Worm (Caenorhabditis elegans) whole organism, young adult: ENCODE data around the gene fbxb-26.

Experiments used
- F23B12.7 ChIP-seq: sonication (generic microtip); optimal IDR thresholded peaks from 2 replicates; lab custom pipeline; 2017; ENCODE audit warnings: missing genetic modification characterization, mild to moderate bottlenecking, missing compliant biosample characterization, antibody characterized with exemption, moderate library complexity; ENCODE audit not compliant: insufficient read depth
- T07F8.4 ChIP-seq: sonication (generic microtip); optimal IDR thresholded peaks from 2 replicates; lab custom pipeline; 2016; ENCODE audit warnings: mild to moderate bottlenecking, missing genetic modification characterization, moderate library complexity, missing compliant biosample characterization
- Y79H2A.3 ChIP-seq: fragments of 200-800 bp; sonication (Bioruptor generic); conservative IDR thresholded peaks from 2 replicates; pipeline ENCODE4 v1.3.6; 2022; ENCODE audit warnings: missing genetic modification reagents, missing genetic modification characterization, missing compliant biosample characterization
- attf-5 ChIP-seq: fragments of 200-800 bp; sonication (Bioruptor generic); optimal IDR thresholded peaks from 2 replicates; lab custom pipeline; 2018; ENCODE audit warnings: mild to moderate bottlenecking, missing genetic modification characterization, missing compliant biosample characterization
- dpl-1 ChIP-seq: fragments of 150-350 bp; optimal IDR thresholded peaks from 2 replicates; lab custom pipeline; 2014; ENCODE audit warnings: missing biosample characterization, missing genetic modification reagents, missing genetic modification characterization
- hmg-20 ChIP-seq: fragments of 200-800 bp; sonication (Bioruptor generic); IDR thresholded peaks from 2 replicates; pipeline ENCODE4 v1.3.6; 2022; ENCODE audit warnings: missing genetic modification reagents, missing genetic modification characterization, missing compliant biosample characterization
- lir-1 ChIP-seq: fragments of 200-800 bp; sonication (Bioruptor generic); conservative IDR thresholded peaks from 2 replicates; pipeline ENCODE4 v1.3.6; 2022; ENCODE audit warnings: missing genetic modification reagents, missing genetic modification characterization, missing compliant biosample characterization
- madf-10 ChIP-seq: sonication (generic microtip); optimal IDR thresholded peaks from 2 replicates; lab custom pipeline; 2016; ENCODE audit warnings: mild to moderate bottlenecking, missing genetic modification characterization, missing compliant biosample characterization
- nfya-2 ChIP-seq: fragments of 200-800 bp; sonication (Bioruptor generic); IDR thresholded peaks from 2 replicates; pipeline ENCODE4 v1.3.6; 2022; ENCODE audit warnings: missing genetic modification reagents, missing genetic modification characterization, missing compliant biosample characterization
- snpc-1.1 ChIP-seq: sonication (generic microtip); optimal IDR thresholded peaks from 2 replicates; lab custom pipeline; 2017; ENCODE audit warnings: missing genetic modification characterization, mild to moderate bottlenecking, missing compliant biosample characterization, antibody characterized with exemption, moderate library complexity, missing genotype, missing genetic modification reagents; ENCODE audit not compliant: insufficient read depth
- xnd-1 ChIP-seq: sonication (generic microtip); optimal IDR thresholded peaks from 2 replicates; lab custom pipeline; 2016; ENCODE audit warnings: missing genotype, missing genetic modification reagents, missing genetic modification characterization, missing compliant biosample characterization
- zfh-2 ChIP-seq: fragments of 200-800 bp; sonication (Bioruptor generic); conservative IDR thresholded peaks from 2 replicates; pipeline ENCODE4 v1.3.6; 2022; ENCODE audit warnings: missing genetic modification reagents, missing genetic modification characterization, missing compliant biosample characterization

DNA sequence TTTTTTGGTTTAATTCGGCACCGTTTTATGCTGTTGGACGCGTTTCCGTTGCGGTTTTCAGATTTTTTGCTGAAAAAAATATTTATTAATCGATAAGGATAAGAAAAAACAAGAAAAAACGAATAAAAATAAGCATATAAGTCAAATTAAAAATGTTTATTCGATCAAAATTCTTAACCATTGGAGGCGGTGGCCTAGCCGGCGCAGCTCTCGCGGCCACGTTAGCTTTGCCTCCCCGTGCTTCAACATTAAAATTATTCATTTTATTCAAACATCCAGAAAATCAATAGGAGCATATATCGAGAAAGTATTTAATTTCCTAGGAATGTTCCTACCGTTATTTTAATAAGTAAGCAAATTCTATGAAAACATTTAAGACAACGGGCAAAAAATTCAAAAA lies 19.4 kb upstream of the fbxb-26 start, which contains the start of gene ZC204.14:
- TF ChIP-seq hmg-20 (GFP tag; lab: Robert Waterston, UW) = no peak
- TF ChIP-seq F23B12.7 = no peak
- no peak for TF ChIP-seq dpl-1 (GFP tag; lab: Kevin White, UChicago)
- no peak for TF ChIP-seq xnd-1 (tag; lab: Kevin White, UChicago)
- TF ChIP-seq lir-1 (GFP tag; lab: Robert Waterston, UW) = no peak
- TF ChIP-seq nfya-2 (GFP tag; lab: Robert Waterston, UW) = no peak
- TF ChIP-seq Y79H2A.3 (GFP tag; lab: Robert Waterston, UW) = no peak
- TF ChIP-seq snpc-1.1 (tag; lab: Kevin White, UChicago) = no peak
- TF ChIP-seq zfh-2 (GFP tag; lab: Robert Waterston, UW) = no peak
- TF ChIP-seq T07F8.4 (tag; lab: Kevin White, UChicago) = no peak
- TF ChIP-seq attf-5 (GFP tag; lab: Kevin White, UChicago) = no peak
- TF ChIP-seq madf-10 (tag; lab: Kevin White, UChicago) = no peak
